Fruit fly (Drosophila melanogaster): Measurements from ENCODE around the gene Cph.

The Cph gene

dm6 chrX:7097071-7097858, 40.3 kb upstream of the Cph start (continued):
- TF ChIP-seq Hr51 (GFP tag; optimal IDR thresholded peaks at IDR 0.05) (no peak), CG2116 (GFP tag; optimal IDR thresholded peaks at IDR 0.05) (no peak), CG13123 (GFP tag; optimal IDR thresholded peaks at IDR 0.05) (no peak), sna (GFP tag; IDR thresholded peaks at IDR 0.05; ENCODE audit: partially characterized antibody) (0 out of 2 replicates have a peak, but pooled peaks have one; percentile 20), bsh (GFP tag; optimal IDR thresholded peaks at IDR 0.05) (peak in 1 of 2 experiments; percentile 74), Fer3 (tag; optimal IDR thresholded peaks at IDR 0.05) (no peak), Nf-YC (tag; optimal IDR thresholded peaks at IDR 0.05) (no peak), kni (GFP tag; optimal IDR thresholded peaks at IDR 0.05) (no peak), HLH54F (GFP tag; optimal IDR thresholded peaks at IDR 0.05) (no peak), Ets65A (GFP tag) (no peak), Hsf (GFP tag; optimal IDR thresholded peaks at IDR 0.05) (no peak), Hmr (GFP tag; optimal IDR thresholded peaks at IDR 0.05) (no peak), CG17186 (GFP tag; optimal IDR thresholded peaks at IDR 0.05) (no peak), Sox100B (GFP tag; optimal IDR thresholded peaks at IDR 0.05) (no peak), Jarid2 (GFP tag; optimal IDR thresholded peaks at IDR 0.05) (no peak), Lim3 (GFP tag; IDR thresholded peaks at IDR 0.05) (no peak), Dip2 (GFP tag; IDR thresholded peaks at IDR 0.05) (no peak), CG1792 (GFP tag; optimal IDR thresholded peaks at IDR 0.05) (no peak), CG31441 (GFP tag; IDR thresholded peaks at IDR 0.05) (no peak), CG15479 (GFP tag; optimal IDR thresholded peaks at IDR 0.05) (peak; percentile 25), CG11398 (GFP tag; optimal IDR thresholded peaks at IDR 0.05) (no peak), CG3281 (GFP tag; optimal IDR thresholded peaks at IDR 0.05) (no peak), dimm (GFP tag; IDR thresholded peaks at IDR 0.05) (no peak), YL-1 (GFP tag; optimal IDR thresholded peaks at IDR 0.05) (peak; percentile 46), CG8944 (GFP tag; optimal IDR thresholded peaks at IDR 0.05) (no peak), CG30403 (GFP tag; optimal IDR thresholded peaks at IDR 0.05) (no peak), CG8359 (GFP tag; optimal IDR thresholded peaks at IDR 0.05; ENCODE audit: borderline replicate concordance) (no peak), kay (GFP tag; optimal IDR thresholded peaks at IDR 0.05) (peak; percentile 19), nerfin-1 (tag; optimal IDR thresholded peaks at IDR 0.05) (peak; percentile 26), CG6683 (GFP tag; optimal IDR thresholded peaks at IDR 0.05) (no peak), CG8281 (tag; optimal IDR thresholded peaks at IDR 0.05) (no peak), CG14014 (GFP tag; IDR thresholded peaks at IDR 0.05) (no peak), B-H1 (GFP tag; IDR thresholded peaks at IDR 0.05) (no peak), CG11560 (tag; IDR thresholded peaks at IDR 0.05) (no peak), CG9437 (GFP tag; optimal IDR thresholded peaks at IDR 0.05) (no peak), Hey (tag; optimal IDR thresholded peaks at IDR 0.05) (no peak), Ptx1 (GFP tag; IDR thresholded peaks at IDR 0.05) (no peak), gt (GFP tag; IDR thresholded peaks at IDR 0.05) (no peak), CG6689 (GFP tag; IDR thresholded peaks at IDR 0.05) (no peak), pros (GFP tag; optimal IDR thresholded peaks at IDR 0.05) (no peak), ham (GFP tag; IDR thresholded peaks at IDR 0.05) (no peak), CG13894 (tag; optimal IDR thresholded peaks at IDR 0.05) (no peak), CG10959 (GFP tag; IDR thresholded peaks at IDR 0.05) (no peak), CrebB (tag; optimal IDR thresholded peaks at IDR 0.05) (no peak), insv (GFP tag; optimal IDR thresholded peaks at IDR 0.05) (no peak), Deaf1 (tag; optimal IDR thresholded peaks at IDR 0.05) (no peak), Atf3 (GFP tag; optimal IDR thresholded peaks at IDR 0.05) (no peak), chm (GFP tag; IDR thresholded peaks at IDR 0.05) (0 out of 2 replicates have a peak, but pooled peaks have one; percentile 49), peb (GFP tag; IDR thresholded peaks at IDR 0.05) (no peak), Dek (tag; optimal IDR thresholded peaks at IDR 0.05) (no peak)
